Worm (Caenorhabditis elegans) whole organism, L4 larva: ENCODE results near the gene sru-7.

Experiments used
- D1046.2 ChIP-seq: fragments of 200-800 bp; sonication (Bioruptor generic); IDR thresholded peaks from 2 replicates; pipeline ENCODE4 v1.3.6; 2022; ENCODE audit warnings: missing genetic modification characterization, missing compliant biosample characterization
- ceh-62 ChIP-seq: sonication (generic microtip); optimal IDR thresholded peaks from 2 replicates; lab custom pipeline; 2017; ENCODE audit warnings: missing biosample characterization, missing genetic modification characterization
- daf-12 ChIP-seq: fragments of 150-350 bp; optimal IDR thresholded peaks from 2 replicates; lab custom pipeline; 2014; ENCODE audit warnings: missing biosample characterization, missing genetic modification reagents, missing genetic modification characterization
- dmd-9 ChIP-seq: fragments of 200-800 bp; sonication (Bioruptor generic); IDR thresholded peaks from 2 replicates; pipeline ENCODE4 v1.3.6; 2022; ENCODE audit warnings: missing genetic modification reagents, missing genetic modification characterization, missing compliant biosample characterization
- fkh-10 ChIP-seq: fragments of 150-350 bp; optimal IDR thresholded peaks from 2 replicates; lab custom pipeline; 2014; ENCODE audit warnings: missing biosample characterization, missing genetic modification reagents, missing genetic modification characterization
- lin-39 ChIP-seq: fragments of 150-350 bp; optimal IDR thresholded peaks from 2 replicates; lab custom pipeline; 2014; ENCODE audit warnings: missing biosample characterization, missing genetic modification reagents, missing genetic modification characterization
- nhr-237 ChIP-seq: sonication (generic microtip); optimal IDR thresholded peaks from 2 replicates; lab custom pipeline; 2017; ENCODE audit warnings: missing biosample characterization, missing genetic modification characterization
- nhr-28 ChIP-seq: fragments of 150-350 bp; optimal IDR thresholded peaks from 2 replicates; lab custom pipeline; 2014; ENCODE audit warnings: missing biosample characterization, missing genetic modification characterization
- nhr-48 ChIP-seq: sonication (generic microtip); optimal IDR thresholded peaks from 2 replicates; lab custom pipeline; 2016; ENCODE audit warnings: mild to moderate bottlenecking, missing genetic modification characterization, missing compliant biosample characterization
- saeg-2 ChIP-seq: fragments of 200-800 bp; sonication (Bioruptor generic); IDR thresholded peaks from 2 replicates; pipeline ENCODE4 v1.3.6; 2022; ENCODE audit warnings: missing genetic modification reagents, missing genetic modification characterization, missing compliant biosample characterization
- tra-1 ChIP-seq: fragments of 200-800 bp; sonication (Bioruptor generic); IDR thresholded peaks from 2 replicates; pipeline ENCODE4 v1.3.6; 2022; ENCODE audit warnings: missing genetic modification reagents, missing genetic modification characterization, missing compliant biosample characterization

ce11 chrIV:8534189-8534588, 41.8 kb downstream of the sru-7 start:
- TF ChIP-seq lin-39 (tag; lab: Kevin White, UChicago) (no peak), nhr-28 (tag; lab: Kevin White, UChicago) (no peak), D1046.2 (GFP tag; lab: Robert Waterston, UW) (no peak), ceh-62 (tag; lab: Kevin White, UChicago) (no peak), saeg-2 (no peak), tra-1 (GFP tag; lab: Robert Waterston, UW) (0 out of 2 replicates have a peak, but pooled peaks have one; percentile 60), dmd-9 (GFP tag; lab: Robert Waterston, UW) (no peak), daf-12 (tag; lab: Kevin White, UChicago) (no peak), nhr-237 (tag; lab: Kevin White, UChicago) (no peak), nhr-48 (tag; lab: Kevin White, UChicago) (no peak), fkh-10 (GFP tag; lab: Kevin White, UChicago) (no peak)
